Worm (Caenorhabditis elegans): ENCODE data around the gene T21D12.11.
A peak's percentile ranks its signal among the peaks of the same experiment; 100 is the strongest.

T21D12.11 gene

ce11 chrIV:269107-269506, at the start of gene T21D12.11:
TSS of gene T21D12.11 (plus strand) at chrIV:269407.
- TF ChIP-seq F26F4.8 (GFP tag; conservative IDR thresholded peaks at IDR 0.05) (no peak), F10B5.3 (tag; optimal IDR thresholded peaks at IDR 0.05) (no peak), pha-4 (GFP tag; IDR thresholded peaks at IDR 0.05) (no peak), pha-4 (tag; optimal IDR thresholded peaks at IDR 0.05) (no peak), dmd-6 (GFP tag; IDR thresholded peaks at IDR 0.05) (no peak), nhr-76 (tag; optimal IDR thresholded peaks at IDR 0.05) (no peak), mep-1 (tag; optimal IDR thresholded peaks at IDR 0.05) (no peak), mxl-2 (GFP tag; conservative IDR thresholded peaks at IDR 0.05) (no peak), lsy-2 (tag; optimal IDR thresholded peaks at IDR 0.05) (no peak), daf-19 (GFP tag; conservative IDR thresholded peaks at IDR 0.05) (no peak), dmd-8 (GFP tag; IDR thresholded peaks at IDR 0.05) (no peak), nhr-10 (tag; optimal IDR thresholded peaks at IDR 0.05) (no peak), ztf-11 (tag; optimal IDR thresholded peaks at IDR 0.05) (no peak), lim-7 (GFP tag; IDR thresholded peaks at IDR 0.05) (no peak), hmg-1.1 (GFP tag; IDR thresholded peaks at IDR 0.05) (no peak)

ce11 chrIV:231673-232072, 37.5 kb upstream of the T21D12.11 start, which contains the start of gene gtf-2H1:
TSS of gene gtf-2H1 (minus strand) at chrIV:231773.
- TF ChIP-seq ceh-44 (GFP tag; IDR thresholded peaks at IDR 0.05) = no peak
- TF ChIP-seq zag-1 (tag; optimal IDR thresholded peaks at IDR 0.05) = no peak
- TF ChIP-seq zfp-3 (GFP tag; conservative IDR thresholded peaks at IDR 0.05) = no peak
- no peak for TF ChIP-seq nhr-77 (tag; optimal IDR thresholded peaks at IDR 0.05)
- no peak for TF ChIP-seq nhr-28 (tag; optimal IDR thresholded peaks at IDR 0.05)
- no peak for TF ChIP-seq F44E2.7 (GFP tag; IDR thresholded peaks at IDR 0.05)
- no peak for TF ChIP-seq zfp-2 (tag; optimal IDR thresholded peaks at IDR 0.05)
- TF ChIP-seq Y105C5A.15 (GFP tag; IDR thresholded peaks at IDR 0.05) = no peak
- TF ChIP-seq lin-38 (GFP tag; IDR thresholded peaks at IDR 0.05) = no peak
- no peak for TF ChIP-seq ctbp-1 (GFP tag; IDR thresholded peaks at IDR 0.05)
- no peak for TF ChIP-seq lir-3 (tag; optimal IDR thresholded peaks at IDR 0.05)
- TF ChIP-seq zip-2 (tag; optimal IDR thresholded peaks at IDR 0.05) = no peak
- TF ChIP-seq nhr-102 (tag; optimal IDR thresholded peaks at IDR 0.05) = no peak
- TF ChIP-seq Y5F2A.4 (GFP tag; optimal IDR thresholded peaks at IDR 0.05) = no peak
- no peak for TF ChIP-seq ceh-82 (tag; optimal IDR thresholded peaks at IDR 0.05)
- TF ChIP-seq aha-1 (tag) = no peak
- no peak for TF ChIP-seq F10B5.3 (tag; optimal IDR thresholded peaks at IDR 0.05)
- TF ChIP-seq nhr-10 (tag; optimal IDR thresholded peaks at IDR 0.05) = no peak
- TF ChIP-seq dve-1 (tag; optimal IDR thresholded peaks at IDR 0.05; ENCODE audit: insufficient read depth) = no peak

- TF ChIP-seq nhr-41 (GFP tag; IDR thresholded peaks at IDR 0.05) = no peak
- no peak for TF ChIP-seq madf-5 (GFP tag; IDR thresholded peaks at IDR 0.05)
- no peak for TF ChIP-seq skn-1 (tag; optimal IDR thresholded peaks at IDR 0.05)
- no peak for TF ChIP-seq nhr-102 (tag; optimal IDR thresholded peaks at IDR 0.05)
These were observed 33.1 kb upstream of the T21D12.11 start for ce11 chrIV:236138-236537.

- TF ChIP-seq lin-38 (GFP tag; IDR thresholded peaks at IDR 0.05) (peak; percentile 11; the same call in 1 of the 2 replicates), lin-29 (GFP tag; IDR thresholded peaks at IDR 0.05) (no peak), unc-39 (tag; optimal IDR thresholded peaks at IDR 0.05) (no peak)
These were observed 31.9 kb upstream of the T21D12.11 start, which contains the start of gene ints-13 for ce11 chrIV:237350-237749. TSS of gene ints-13 (minus strand) at chrIV:237450.
